Worm (Caenorhabditis elegans) whole organism, L1 larva: ENCODE data around the gene sel-2.

Experiments
- C04F5.9 ChIP-seq: sonication (generic microtip); optimal IDR thresholded peaks from 2 replicates; lab custom pipeline; 2016; ENCODE audit warnings: missing genetic modification characterization, missing compliant biosample characterization
- C16A3.4 ChIP-seq: fragments of 150-350 bp; optimal IDR thresholded peaks from 2 replicates; lab custom pipeline; 2014; ENCODE audit warnings: missing biosample characterization, missing genetic modification characterization
- C34B4.2 ChIP-seq: sonication (generic microtip); optimal IDR thresholded peaks from 2 replicates; lab custom pipeline; 2017; ENCODE audit warnings: mild to moderate bottlenecking, missing genetic modification characterization, missing compliant biosample characterization
- Y116A8C.19 ChIP-seq: sonication (generic microtip); optimal IDR thresholded peaks from 2 replicates; lab custom pipeline; 2016; ENCODE audit warnings: missing compliant biosample characterization, missing genetic modification characterization, borderline replicate concordance
- aha-1 ChIP-seq: fragments of 150-350 bp; optimal IDR thresholded peaks from 2 replicates; lab custom pipeline; 2014; ENCODE audit warnings: missing biosample characterization, missing genetic modification characterization
- ceh-8 ChIP-seq: fragments of 200-800 bp; sonication (Bioruptor generic); optimal IDR thresholded peaks from 2 replicates; lab custom pipeline; 2018; ENCODE audit warnings: mild to moderate bottlenecking, missing genetic modification characterization, moderate library complexity, missing compliant biosample characterization
- ceh-82 ChIP-seq, 3 experiments: fragments of 150-350 bp in 1 of 3; sonication (generic microtip) in 2 of 3; optimal IDR thresholded peaks; 2 replicates each; lab custom pipeline; 2014 to 2017; ENCODE audit warnings: missing biosample characterization in 3 of 3, missing genetic modification characterization in 3 of 3
- ceh-90 ChIP-seq: sonication (generic microtip); optimal IDR thresholded peaks from 2 replicates; lab custom pipeline; 2016; ENCODE audit warnings: missing genetic modification characterization, missing compliant biosample characterization
- dpl-1 ChIP-seq, 3 experiments: fragments of 150-350 bp in 2 of 3; sonication (generic microtip) in 1 of 3; optimal IDR thresholded peaks; 2 replicates each; lab custom pipeline; 2014 to 2017; ENCODE audit warnings: missing biosample characterization in 3 of 3, missing genetic modification characterization in 3 of 3, missing genetic modification reagents in 3 of 3
- dsc-1 ChIP-seq: sonication (generic microtip); optimal IDR thresholded peaks from 2 replicates; lab custom pipeline; 2016; ENCODE audit warnings: mild to moderate bottlenecking, missing genetic modification characterization, missing compliant biosample characterization
- efl-1 ChIP-seq, 4 experiments: fragments of 150-350 bp; optimal IDR thresholded peaks in 3 of 4; peaks in 1 of 4; 1 replicate in 1 of 4; 2 replicates in 3 of 4; lab custom pipeline; 2014; ENCODE audit warnings: missing biosample characterization in 2 of 4, missing genetic modification characterization in 2 of 4, missing genetic modification reagents in 2 of 4
- egl-13 ChIP-seq: sonication (generic microtip); optimal IDR thresholded peaks from 2 replicates; lab custom pipeline; 2016; ENCODE audit warnings: missing genotype, missing genetic modification reagents, missing genetic modification characterization, missing compliant biosample characterization
- egl-27 ChIP-seq, 2 experiments: fragments of 150-350 bp in 1 of 2; sonication (generic microtip); optimal IDR thresholded peaks; 3 replicates each; lab custom pipeline; 2017 to 2018; ENCODE audit warnings: missing biosample characterization in 2 of 2, missing genetic modification characterization in 2 of 2, missing genetic modification reagents in 2 of 2
- elt-2 ChIP-seq: sonication (generic microtip); optimal IDR thresholded peaks from 2 replicates; lab custom pipeline; 2016; ENCODE audit warnings: missing genetic modification characterization, mild to moderate bottlenecking, inconsistent platforms, missing compliant biosample characterization, missing genetic modification reagents
- ets-5 ChIP-seq: fragments of 200-800 bp; sonication (Bioruptor generic); IDR thresholded peaks from 2 replicates; pipeline ENCODE4 v1.3.6; 2022; ENCODE audit warnings: missing genetic modification characterization, missing compliant biosample characterization
- fkh-10 ChIP-seq: sonication (generic microtip); optimal IDR thresholded peaks from 2 replicates; lab custom pipeline; 2017; ENCODE audit warnings: missing biosample characterization, missing genetic modification reagents, missing genetic modification characterization
- fkh-8 ChIP-seq: sonication (generic microtip); optimal IDR thresholded peaks from 2 replicates; lab custom pipeline; 2016; ENCODE audit warnings: mild to moderate bottlenecking, missing genetic modification characterization, missing compliant biosample characterization
- grh-1 ChIP-seq: fragments of 200-800 bp; sonication (Bioruptor generic); IDR thresholded peaks from 2 replicates; pipeline ENCODE4 v1.3.6; 2022; ENCODE audit warnings: missing genetic modification reagents, missing genetic modification characterization, missing compliant biosample characterization
- hlh-4 ChIP-seq: sonication (generic microtip); optimal IDR thresholded peaks from 2 replicates; lab custom pipeline; 2016; ENCODE audit warnings: mild to moderate bottlenecking, missing genetic modification characterization, missing compliant biosample characterization
- hpl-2 ChIP-seq: fragments of 150-350 bp; optimal IDR thresholded peaks from 2 replicates; lab custom pipeline; 2014; ENCODE audit warnings: missing biosample characterization, missing genetic modification reagents, missing genetic modification characterization
- isw-1 ChIP-seq: fragments of 200-800 bp; sonication (Bioruptor generic); IDR thresholded peaks from 2 replicates; pipeline ENCODE4 v1.3.6; 2022; ENCODE audit warnings: missing genetic modification characterization, missing compliant biosample characterization
- jun-1 ChIP-seq: fragments of 150-350 bp; optimal IDR thresholded peaks from 2 replicates; lab custom pipeline; 2014; ENCODE audit warnings: missing biosample characterization, missing genetic modification reagents, missing genetic modification characterization
- lin-13 ChIP-seq: fragments of 150-350 bp; optimal IDR thresholded peaks from 2 replicates; lab custom pipeline; 2014; ENCODE audit warnings: missing biosample characterization, missing genetic modification reagents, missing genetic modification characterization
- lin-14 ChIP-seq: fragments of 200-800 bp; sonication (Bioruptor generic); optimal IDR thresholded peaks from 2 replicates; lab custom pipeline; 2018; ENCODE audit warnings: mild to moderate bottlenecking, missing genetic modification characterization, moderate library complexity, missing compliant biosample characterization
- lin-35 ChIP-seq, 2 experiments: fragments of 150-350 bp; optimal IDR thresholded peaks; 2 replicates each; lab custom pipeline; 2014; ENCODE audit warnings: missing biosample characterization in 2 of 2, missing genetic modification characterization in 2 of 2, missing genetic modification reagents in 2 of 2
- lin-39 ChIP-seq: fragments of 150-350 bp; optimal IDR thresholded peaks from 2 replicates; lab custom pipeline; 2014; ENCODE audit warnings: missing biosample characterization, missing genetic modification reagents, missing genetic modification characterization
- mdl-1 ChIP-seq, 2 experiments: fragments of 150-350 bp; optimal IDR thresholded peaks; 2 replicates each; lab custom pipeline; 2014 to 2017; ENCODE audit warnings: missing biosample characterization in 2 of 2, missing genetic modification characterization in 2 of 2, inconsistent platforms in 1 of 2
- mef-2 ChIP-seq: fragments of 150-350 bp; optimal IDR thresholded peaks from 2 replicates; lab custom pipeline; 2014; ENCODE audit warnings: missing biosample characterization, missing genetic modification characterization
- nhr-11 ChIP-seq: fragments of 150-350 bp; optimal IDR thresholded peaks from 2 replicates; lab custom pipeline; 2014; ENCODE audit warnings: missing biosample characterization, missing genetic modification characterization
- nhr-12 ChIP-seq: sonication (generic microtip); optimal IDR thresholded peaks from 2 replicates; lab custom pipeline; 2017; ENCODE audit warnings: missing biosample characterization, missing genetic modification characterization
- nhr-237 ChIP-seq: fragments of 150-350 bp; optimal IDR thresholded peaks from 2 replicates; lab custom pipeline; 2014; ENCODE audit warnings: missing biosample characterization, missing genetic modification characterization
- nhr-28 ChIP-seq: fragments of 150-350 bp; optimal IDR thresholded peaks from 2 replicates; lab custom pipeline; 2014; ENCODE audit warnings: missing biosample characterization, missing genetic modification characterization
- nhr-71 ChIP-seq: sonication (generic microtip); optimal IDR thresholded peaks from 2 replicates; lab custom pipeline; 2016; ENCODE audit warnings: mild to moderate bottlenecking, missing genetic modification characterization, moderate library complexity, missing compliant biosample characterization
- nhr-76 ChIP-seq: sonication (generic microtip); optimal IDR thresholded peaks from 2 replicates; lab custom pipeline; 2017; ENCODE audit warnings: missing biosample characterization, missing genetic modification characterization
- nhr-84 ChIP-seq: sonication (generic microtip); optimal IDR thresholded peaks from 2 replicates; lab custom pipeline; 2017; ENCODE audit warnings: missing biosample characterization, missing genetic modification characterization
- nhr-85 ChIP-seq: sonication (generic microtip); peaks from one replicate; lab custom pipeline; 2016; ENCODE audit warnings: missing genetic modification characterization, inconsistent platforms, missing compliant biosample characterization
- nhr-90 ChIP-seq: sonication (generic microtip); optimal IDR thresholded peaks from 2 replicates; lab custom pipeline; 2016; ENCODE audit warnings: mild to moderate bottlenecking, missing genetic modification characterization, missing compliant biosample characterization; ENCODE audit not compliant: poor library complexity
- pag-3 ChIP-seq: sonication (generic microtip); optimal IDR thresholded peaks from 2 replicates; lab custom pipeline; 2017; ENCODE audit warnings: missing genetic modification characterization, mild to moderate bottlenecking, missing compliant biosample characterization, antibody characterized with exemption, borderline replicate concordance; ENCODE audit not compliant: insufficient read depth
- pqm-1 ChIP-seq: sonication (generic microtip); optimal IDR thresholded peaks from 3 replicates; lab custom pipeline; 2017; ENCODE audit warnings: missing biosample characterization, missing genetic modification characterization
- snpc-4 ChIP-seq: fragments of 150-350 bp; optimal IDR thresholded peaks from 2 replicates; lab custom pipeline; 2014; ENCODE audit warnings: missing biosample characterization, missing genetic modification characterization
- snu-23 ChIP-seq: sonication (generic microtip); optimal IDR thresholded peaks from 2 replicates; lab custom pipeline; 2016; ENCODE audit warnings: missing genetic modification characterization, missing compliant biosample characterization
- sptf-1 ChIP-seq: fragments of 150-350 bp; optimal IDR thresholded peaks from 2 replicates; lab custom pipeline; 2014; ENCODE audit warnings: missing biosample characterization, missing genetic modification characterization
- sup-37 ChIP-seq: fragments of 200-800 bp; sonication (Bioruptor generic); optimal IDR thresholded peaks from 2 replicates; lab custom pipeline; 2018; ENCODE audit warnings: mild to moderate bottlenecking, missing genetic modification characterization, missing compliant biosample characterization
- swsn-7 ChIP-seq: sonication (generic microtip); optimal IDR thresholded peaks from 2 replicates; lab custom pipeline; 2016; ENCODE audit warnings: missing genetic modification characterization, missing compliant biosample characterization
- tlp-1 ChIP-seq: fragments of 150-350 bp; optimal IDR thresholded peaks from 2 replicates; lab custom pipeline; 2014; ENCODE audit warnings: missing biosample characterization, missing genetic modification characterization
- unc-130 ChIP-seq: fragments of 150-350 bp; optimal IDR thresholded peaks from 2 replicates; lab custom pipeline; 2017; ENCODE audit warnings: missing biosample characterization, missing genetic modification characterization, inconsistent platforms
- unc-30 ChIP-seq: sonication (generic microtip); optimal IDR thresholded peaks from 2 replicates; lab custom pipeline; 2017; ENCODE audit warnings: missing biosample characterization, missing genetic modification characterization
- unc-86 ChIP-seq: sonication (generic microtip); optimal IDR thresholded peaks from 2 replicates; lab custom pipeline; 2016; ENCODE audit warnings: missing genetic modification characterization, missing compliant biosample characterization
- vab-15 ChIP-seq: sonication (generic microtip); optimal IDR thresholded peaks from 2 replicates; lab custom pipeline; 2017; ENCODE audit warnings: missing genotype, mild to moderate bottlenecking, missing genetic modification characterization, missing compliant biosample characterization
- xbp-1 ChIP-seq: sonication (generic microtip); optimal IDR thresholded peaks from 2 replicates; lab custom pipeline; 2016; ENCODE audit warnings: missing genetic modification characterization, missing compliant biosample characterization
- zag-1 ChIP-seq: fragments of 150-350 bp; optimal IDR thresholded peaks from 2 replicates; lab custom pipeline; 2014; ENCODE audit warnings: missing biosample characterization, missing genetic modification characterization
- ztf-11 ChIP-seq, 2 experiments: sonication (generic microtip); optimal IDR thresholded peaks; 2 replicates each; lab custom pipeline; 2016 to 2017; ENCODE audit warnings: missing genetic modification characterization in 2 of 2, missing biosample characterization in 1 of 2, missing compliant biosample characterization in 1 of 2
- ztf-4 ChIP-seq: fragments of 150-350 bp; optimal IDR thresholded peaks from 2 replicates; lab custom pipeline; 2014; ENCODE audit warnings: missing biosample characterization, missing genetic modification characterization

Gene sel-2

DNA sequence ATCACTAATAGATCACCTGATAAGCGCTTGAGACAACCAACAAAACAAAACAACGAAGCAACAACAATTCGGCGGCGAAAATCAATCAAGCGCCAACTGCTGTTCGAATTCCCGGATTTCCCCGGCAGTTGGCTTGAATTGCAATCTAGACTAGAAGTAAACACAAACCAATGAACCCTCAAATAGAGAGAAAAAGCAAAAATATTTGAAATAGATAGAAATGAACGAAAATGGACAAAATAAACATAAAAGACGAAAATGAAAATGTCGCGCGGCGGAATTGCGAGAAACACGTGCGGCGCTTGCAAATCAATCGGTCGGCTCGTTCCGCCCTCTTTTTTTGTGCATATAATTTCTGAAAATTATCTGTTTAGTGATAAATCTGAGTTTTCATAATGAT is 43.7 kb downstream of the sel-2 start, which contains the start of gene idhg-1 (continued):
- peak; percentile 67 for TF ChIP-seq elt-2 (tag; lab: Kevin White, UChicago)
- no peak for TF ChIP-seq sptf-1 (tag; lab: Kevin White, UChicago)
- TF ChIP-seq nhr-71 (tag; lab: Kevin White, UChicago), result peak; percentile 80
- peak; percentile 26 for TF ChIP-seq nhr-84
- peak; percentile 37 to 53 (median 51) for TF ChIP-seq ceh-82 (tag; optimal IDR thresholded peaks at IDR 0.05; lab: Kevin White, UChicago)
- TF ChIP-seq nhr-90 (tag; lab: Kevin White, UChicago), result peak; percentile 71
- TF ChIP-seq jun-1 (tag; lab: Kevin White, UChicago), result no peak
- TF ChIP-seq fkh-10 (GFP tag; lab: Kevin White, UChicago), result no peak
- TF ChIP-seq C16A3.4 (tag; lab: Kevin White, UChicago), result peak; percentile 64
- peak; percentile 37 for TF ChIP-seq fkh-8
- peak; percentile 63 for TF ChIP-seq ztf-4 (tag; lab: Kevin White, UChicago)
- no peak for TF ChIP-seq C04F5.9 (tag; lab: Kevin White, UChicago)
- peak; percentile 3 for TF ChIP-seq vab-15
- TF ChIP-seq isw-1 (GFP tag; lab: Robert Waterston, UW), result no peak; the same call in none of the 2 replicates
- TF ChIP-seq swsn-7 (tag; lab: Kevin White, UChicago), result peak; percentile 84
- TF ChIP-seq unc-86, result peak; percentile 64
- TF ChIP-seq ceh-90 (tag; lab: Kevin White, UChicago), result no peak
- TF ChIP-seq unc-30, result no peak
- no peak for TF ChIP-seq pag-3 (tag; lab: Kevin White, UChicago)
- no peak for TF ChIP-seq tlp-1
- peak; percentile 79 for TF ChIP-seq dsc-1 (tag; lab: Kevin White, UChicago)
- no peak for TF ChIP-seq Y116A8C.19 (tag; lab: Kevin White, UChicago)
- no peak for TF ChIP-seq zag-1 (tag; lab: Kevin White, UChicago)
- TF ChIP-seq efl-1 (optimal IDR thresholded peaks at IDR 0.05; lab: Kevin White, UChicago), result peak; percentile 48 to 65
- TF ChIP-seq efl-1 (GFP tag; optimal IDR thresholded peaks at IDR 0.05 in 1 of 2; lab: Kevin White, UChicago), result peak; percentile 38 to 96
- no peak for TF ChIP-seq hpl-2 (GFP tag; lab: Kevin White, UChicago)
- peak in 1 of 2 experiments; percentile 55 for TF ChIP-seq ztf-11 (tag; optimal IDR thresholded peaks at IDR 0.05; lab: Kevin White, UChicago)
- no peak for TF ChIP-seq mef-2
- no peak for TF ChIP-seq nhr-76 (tag; lab: Kevin White, UChicago)
- peak; percentile 47 to 61 (median 58) for TF ChIP-seq dpl-1 (GFP tag; optimal IDR thresholded peaks at IDR 0.05; lab: Kevin White, UChicago)
- no peak for TF ChIP-seq aha-1 (tag; lab: Kevin White, UChicago)
- TF ChIP-seq grh-1, result no peak
- TF ChIP-seq ets-5, result no peak
- peak; percentile 58 for TF ChIP-seq snpc-4 (tag; lab: Kevin White, UChicago)
- TF ChIP-seq lin-13 (GFP tag; lab: Kevin White, UChicago), result peak; percentile 41
- no peak for TF ChIP-seq nhr-237 (tag; lab: Kevin White, UChicago)
- no peak for TF ChIP-seq sup-37 (GFP tag; lab: Kevin White, UChicago)
- no peak for TF ChIP-seq hlh-4 (tag; lab: Kevin White, UChicago)
- no peak for TF ChIP-seq egl-27 (tag; optimal IDR thresholded peaks at IDR 0.05; lab: Kevin White, UChicago)
- TF ChIP-seq pqm-1 (tag; lab: Kevin White, UChicago), result no peak
- no peak for TF ChIP-seq mdl-1 (tag; optimal IDR thresholded peaks at IDR 0.05; lab: Kevin White, UChicago)
- TF ChIP-seq nhr-28 (tag; lab: Kevin White, UChicago), result no peak
- TF ChIP-seq snu-23, result peak; percentile 85
- TF ChIP-seq C34B4.2 (tag; lab: Kevin White, UChicago), result no peak
- peak; percentile 19 to 63 for TF ChIP-seq lin-35 (GFP tag; optimal IDR thresholded peaks at IDR 0.05; lab: Kevin White, UChicago)
- TF ChIP-seq nhr-85 (tag; lab: Kevin White, UChicago), result peak; percentile 86
- peak; percentile 71 for TF ChIP-seq lin-14 (GFP tag; lab: Kevin White, UChicago)
- no peak for TF ChIP-seq ceh-8 (GFP tag; lab: Kevin White, UChicago)
- TF ChIP-seq lin-39 (tag; lab: Kevin White, UChicago), result peak; percentile 35
- peak; percentile 71 for TF ChIP-seq xbp-1 (tag; lab: Kevin White, UChicago)
- TF ChIP-seq egl-13, result peak; percentile 40
- TF ChIP-seq nhr-12 (tag; lab: Kevin White, UChicago), result no peak
- peak; percentile 61 for TF ChIP-seq unc-130 (tag; lab: Kevin White, UChicago)
- TF ChIP-seq nhr-11 (tag; lab: Kevin White, UChicago), result peak; percentile 37
